Worm (Caenorhabditis elegans) whole organism, L2 larva: ENCODE results near the gene erfa-1.

ENCODE experiments used
- C34F6.9 ChIP-seq: fragments of 150-350 bp; optimal IDR thresholded peaks from 2 replicates; lab custom pipeline; 2014; ENCODE audit warnings: missing biosample characterization, missing genetic modification characterization
- F13H6.1 ChIP-seq: sonication (generic microtip); optimal IDR thresholded peaks from 2 replicates; lab custom pipeline; 2016; ENCODE audit warnings: missing genetic modification characterization, missing compliant biosample characterization
- R02D3.7 ChIP-seq: fragments of 150-350 bp; optimal IDR thresholded peaks from 2 replicates; lab custom pipeline; 2014; ENCODE audit warnings: missing biosample characterization, missing genetic modification characterization
- alr-1 ChIP-seq: fragments of 150-350 bp; optimal IDR thresholded peaks from 2 replicates; lab custom pipeline; 2014; ENCODE audit warnings: missing biosample characterization, missing genetic modification characterization
- crh-2 ChIP-seq: sonication (generic microtip); optimal IDR thresholded peaks from 2 replicates; lab custom pipeline; 2017; ENCODE audit warnings: missing biosample characterization, missing genetic modification characterization
- egl-27 ChIP-seq: sonication (generic microtip); optimal IDR thresholded peaks from 3 replicates; lab custom pipeline; 2017; ENCODE audit warnings: missing biosample characterization, missing genetic modification reagents, missing genetic modification characterization
- fos-1 ChIP-seq: fragments of 150-350 bp; optimal IDR thresholded peaks from 2 replicates; lab custom pipeline; 2014; ENCODE audit warnings: missing biosample characterization, missing genetic modification characterization
- gmeb-1 ChIP-seq: fragments of 150-350 bp; optimal IDR thresholded peaks from 2 replicates; lab custom pipeline; 2014; ENCODE audit warnings: missing biosample characterization, missing genetic modification characterization
- lsy-2 ChIP-seq, 2 experiments: fragments of 150-350 bp in 1 of 2; sonication (generic microtip) in 1 of 2; optimal IDR thresholded peaks; 2 replicates each; lab custom pipeline; 2014 to 2017; ENCODE audit warnings: missing biosample characterization in 2 of 2, missing genetic modification characterization in 2 of 2
- mab-5 ChIP-seq: fragments of 150-350 bp; optimal IDR thresholded peaks from 2 replicates; lab custom pipeline; 2014; ENCODE audit warnings: missing biosample characterization, missing genetic modification characterization
- mbf-1 ChIP-seq: sonication (generic microtip); optimal IDR thresholded peaks from 2 replicates; lab custom pipeline; 2017; ENCODE audit warnings: missing biosample characterization, missing genetic modification characterization
- mdl-1 ChIP-seq, 2 experiments: fragments of 150-350 bp in 1 of 2; sonication (generic microtip) in 1 of 2; optimal IDR thresholded peaks; 2 replicates each; lab custom pipeline; 2017; ENCODE audit warnings: missing biosample characterization in 2 of 2, missing genetic modification characterization in 2 of 2
- nhr-10 ChIP-seq: sonication (generic microtip); optimal IDR thresholded peaks from 2 replicates; lab custom pipeline; 2017; ENCODE audit warnings: missing biosample characterization, missing genetic modification characterization
- nhr-12 ChIP-seq: fragments of 150-350 bp; optimal IDR thresholded peaks from 2 replicates; lab custom pipeline; 2014; ENCODE audit warnings: missing biosample characterization, missing genetic modification characterization
- nhr-129 ChIP-seq: fragments of 150-350 bp; optimal IDR thresholded peaks from 2 replicates; lab custom pipeline; 2014; ENCODE audit warnings: missing biosample characterization, missing genetic modification characterization
- nhr-21 ChIP-seq: fragments of 150-350 bp; optimal IDR thresholded peaks from 2 replicates; lab custom pipeline; 2014; ENCODE audit warnings: missing biosample characterization, missing genetic modification characterization
- nhr-23 ChIP-seq: fragments of 150-350 bp; optimal IDR thresholded peaks from 2 replicates; lab custom pipeline; 2014; ENCODE audit warnings: missing biosample characterization, missing genetic modification reagents, missing genetic modification characterization
- nhr-25 ChIP-seq: fragments of 150-350 bp; sonication (generic microtip); optimal IDR thresholded peaks from 3 replicates; lab custom pipeline; 2014; ENCODE audit warnings: missing biosample characterization, missing genetic modification characterization
- peb-1 ChIP-seq: fragments of 150-350 bp; optimal IDR thresholded peaks from 2 replicates; lab custom pipeline; 2014; ENCODE audit warnings: missing biosample characterization, missing genetic modification characterization
- sma-3 ChIP-seq: sonication (generic microtip); optimal IDR thresholded peaks from 2 replicates; lab custom pipeline; 2016; ENCODE audit warnings: missing genetic modification reagents, missing genetic modification characterization, missing compliant biosample characterization
- sma-9 ChIP-seq, 2 experiments: fragments of 150-350 bp in 1 of 2; sonication (generic microtip) in 1 of 2; optimal IDR thresholded peaks; 2 replicates each; lab custom pipeline; 2014 to 2016; ENCODE audit warnings: missing genetic modification characterization in 2 of 2, mild to moderate bottlenecking in 1 of 2, missing biosample characterization in 1 of 2, missing compliant biosample characterization in 1 of 2, missing genetic modification reagents in 1 of 2, moderate library complexity in 1 of 2
- snpc-4 ChIP-seq: fragments of 150-350 bp; optimal IDR thresholded peaks from 2 replicates; lab custom pipeline; 2014; ENCODE audit warnings: missing biosample characterization, missing genetic modification characterization
- unc-39 ChIP-seq: fragments of 150-350 bp; optimal IDR thresholded peaks from 2 replicates; lab custom pipeline; 2014; ENCODE audit warnings: missing biosample characterization, missing genetic modification characterization
- unc-55 ChIP-seq: fragments of 150-350 bp; sonication (generic microtip); optimal IDR thresholded peaks from 3 replicates; lab custom pipeline; 2014; ENCODE audit warnings: missing biosample characterization, missing genetic modification reagents, missing genetic modification characterization
- zag-1 ChIP-seq: fragments of 150-350 bp; optimal IDR thresholded peaks from 2 replicates; lab custom pipeline; 2014; ENCODE audit warnings: missing biosample characterization, missing genetic modification characterization
- ztf-4 ChIP-seq: fragments of 150-350 bp; optimal IDR thresholded peaks from 2 replicates; lab custom pipeline; 2014; ENCODE audit warnings: missing biosample characterization, missing genetic modification characterization

erfa-1 gene

DNA sequence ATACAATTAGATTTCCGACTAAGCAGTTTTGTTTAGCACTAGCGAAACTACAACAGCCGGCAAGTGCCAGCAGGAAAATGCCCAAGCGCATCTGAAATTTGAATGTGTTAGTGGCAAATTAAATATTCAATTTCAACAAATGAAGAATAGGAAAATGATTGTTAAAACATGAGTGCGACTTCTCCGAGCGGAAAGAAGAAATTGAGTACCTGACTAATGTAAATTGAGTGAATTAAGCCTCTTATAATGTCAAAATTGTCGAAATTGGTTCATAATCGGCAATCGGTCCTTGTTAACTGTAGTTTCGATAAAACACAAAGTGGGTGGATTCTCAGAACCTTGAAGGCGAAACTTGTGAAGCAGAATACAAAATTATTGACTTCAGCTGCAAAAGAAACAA lies 34.1 kb upstream of the erfa-1 start, which contains the start of gene gfi-1:
Gene gfi-1, minus strand, starts transcription at position 101 of the 400 bp plus-strand sequence.
- TF ChIP-seq snpc-4 (tag; lab: Kevin White, UChicago) (no peak), mbf-1 (no peak), nhr-23 (tag; lab: Kevin White, UChicago) (no peak), nhr-129 (tag; lab: Kevin White, UChicago) (no peak), unc-55 (GFP tag; lab: Kevin White, UChicago) (no peak), sma-9 (GFP tag; optimal IDR thresholded peaks at IDR 0.05; lab: Kevin White, UChicago) (no peak), sma-9 (tag; optimal IDR thresholded peaks at IDR 0.05; lab: Kevin White, UChicago) (no peak), nhr-21 (tag; lab: Kevin White, UChicago) (no peak), alr-1 (tag; lab: Kevin White, UChicago) (no peak), nhr-10 (no peak)
- TF ChIP-seq, all 48 proteins: peak for 0

DNA sequence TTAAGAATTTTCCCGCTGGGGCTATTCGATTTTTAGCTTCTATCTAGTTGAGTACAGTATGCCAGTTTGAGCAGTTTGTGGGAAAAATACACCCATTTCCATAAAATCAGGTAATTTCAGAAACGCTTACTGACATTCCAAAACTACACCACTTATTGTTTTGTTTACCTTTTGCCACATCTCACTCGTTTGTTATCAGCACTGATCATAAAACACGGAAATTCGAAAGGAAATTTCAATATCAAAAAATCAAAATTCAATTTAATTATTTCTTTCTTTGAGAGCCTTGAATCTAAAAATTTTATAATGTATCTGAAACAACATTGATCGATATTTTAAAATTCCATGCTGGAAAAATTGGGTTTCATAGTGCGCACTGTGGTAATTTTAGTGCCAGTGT lies 33.4 kb upstream of the erfa-1 start:
- TF ChIP-seq fos-1 (tag; lab: Kevin White, UChicago) = peak; percentile 32
- no peak for TF ChIP-seq snpc-4 (tag; lab: Kevin White, UChicago)
- TF ChIP-seq crh-2 (tag; lab: Kevin White, UChicago) = peak; percentile 14
- no peak for TF ChIP-seq ztf-4

ce11 chrV:6400950-6401551 lies 32.9 kb upstream of the erfa-1 start:
- TF ChIP-seq mab-5 (tag; lab: Kevin White, UChicago) (no peak), gmeb-1 (no peak), unc-55 (GFP tag; lab: Kevin White, UChicago) (no peak), crh-2 (tag; lab: Kevin White, UChicago) (peak; percentile 55), ztf-4 (no peak), peb-1 (tag; lab: Kevin White, UChicago) (no peak), snpc-4 (tag; lab: Kevin White, UChicago) (no peak), F13H6.1 (no peak), alr-1 (tag; lab: Kevin White, UChicago) (no peak)

ce11 chrV:6407587-6407986 lies 26.3 kb upstream of the erfa-1 start:
- TF ChIP-seq sma-9 (GFP tag; optimal IDR thresholded peaks at IDR 0.05; lab: Kevin White, UChicago) = peak; percentile 14
- no peak for TF ChIP-seq sma-9 (tag; optimal IDR thresholded peaks at IDR 0.05; lab: Kevin White, UChicago)
- peak; percentile 54 for TF ChIP-seq crh-2 (tag; lab: Kevin White, UChicago)
- no peak for TF ChIP-seq nhr-129 (tag; lab: Kevin White, UChicago)

- TF ChIP-seq C34F6.9 (no peak), snpc-4 (tag; lab: Kevin White, UChicago) (no peak), sma-3 (GFP tag; lab: Kevin White, UChicago) (no peak), nhr-23 (tag; lab: Kevin White, UChicago) (no peak), alr-1 (tag; lab: Kevin White, UChicago) (no peak), unc-39 (tag; lab: Kevin White, UChicago) (no peak), zag-1 (no peak), nhr-21 (tag; lab: Kevin White, UChicago) (no peak), egl-27 (no peak), nhr-12 (tag; lab: Kevin White, UChicago) (no peak)
Observed at ce11 chrV:6408733-6409227, 25.1 kb upstream of the erfa-1 start, which contains the start of gene bcf-1. Gene bcf-1 (minus strand): TSS chrV:6408783.

DNA sequence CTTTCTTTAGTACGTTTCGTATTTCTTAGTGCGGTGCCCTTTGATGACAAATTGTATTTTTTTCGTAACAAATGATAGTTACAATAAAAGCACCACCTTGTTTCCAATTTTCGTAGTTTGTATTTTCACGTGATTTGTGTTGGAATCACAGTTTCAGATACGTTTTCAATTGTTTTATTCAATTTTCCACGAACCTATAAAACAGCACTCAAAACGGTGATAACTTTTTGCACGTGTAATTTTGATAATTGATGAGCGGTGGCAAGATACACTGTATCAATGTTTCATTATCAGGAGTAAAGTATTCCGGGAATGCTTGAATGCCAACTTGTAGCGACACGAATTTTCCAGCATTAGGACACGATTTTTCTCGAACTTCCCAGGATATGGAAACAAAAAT lies 22.8 kb upstream of the erfa-1 start:
- TF ChIP-seq nhr-10 (no peak), R02D3.7 (tag; lab: Kevin White, UChicago) (no peak), crh-2 (tag; lab: Kevin White, UChicago) (peak; percentile 83), lsy-2 (tag; optimal IDR thresholded peaks at IDR 0.05; lab: Kevin White, UChicago) (no peak), gmeb-1 (peak; percentile 20), sma-9 (GFP tag; optimal IDR thresholded peaks at IDR 0.05; lab: Kevin White, UChicago) (peak; percentile 73), sma-9 (tag; optimal IDR thresholded peaks at IDR 0.05; lab: Kevin White, UChicago) (no peak), fos-1 (tag; lab: Kevin White, UChicago) (peak; percentile 50), nhr-25 (no peak), mdl-1 (tag; optimal IDR thresholded peaks at IDR 0.05; lab: Kevin White, UChicago) (peak in 1 of 2 experiments; percentile 26)

DNA sequence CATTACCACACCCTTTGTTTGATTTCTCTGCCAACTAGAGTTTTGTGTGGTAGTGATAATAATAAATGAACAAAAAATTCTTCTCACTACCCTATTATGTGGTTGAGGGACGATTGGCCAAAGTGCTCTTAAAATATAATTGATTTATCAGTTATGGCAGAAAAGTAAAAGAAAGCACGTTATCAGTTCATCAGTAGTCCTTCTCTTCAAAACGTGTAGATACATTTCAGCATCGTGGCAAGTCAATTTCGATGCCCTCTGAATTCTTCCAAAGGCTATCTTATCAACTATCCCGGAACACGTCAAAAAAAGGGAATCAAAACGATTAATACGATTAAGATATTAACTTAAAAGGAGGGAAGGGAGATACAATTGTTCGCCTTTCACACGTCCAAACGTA lies 20.9 kb upstream of the erfa-1 start:
- TF ChIP-seq F13H6.1 = peak; percentile 30
- no peak for TF ChIP-seq sma-3 (GFP tag; lab: Kevin White, UChicago)
- TF ChIP-seq sma-9 (GFP tag; optimal IDR thresholded peaks at IDR 0.05; lab: Kevin White, UChicago) = peak; percentile 20
- no peak for TF ChIP-seq sma-9 (tag; optimal IDR thresholded peaks at IDR 0.05; lab: Kevin White, UChicago)
- no peak for TF ChIP-seq C34F6.9
- peak; percentile 31 for TF ChIP-seq gmeb-1
- peak; percentile 60 for TF ChIP-seq fos-1 (tag; lab: Kevin White, UChicago)
- TF ChIP-seq crh-2 (tag; lab: Kevin White, UChicago) = peak; percentile 65
